Worm (Caenorhabditis elegans) whole organism, L1 larva: Measurements from ENCODE around the gene bli-5.
A peak's percentile ranks its signal among the peaks of the same experiment; 100 is the strongest.
"Not testable (repeated sequence)": the region's sequence is repeated elsewhere in the genome, so short reads cannot be mapped to it uniquely, and the experiment has no call there.

ENCODE experiments used
- C16A3.4 ChIP-seq: fragments of 150-350 bp; optimal IDR thresholded peaks from 2 replicates; lab custom pipeline; 2014; ENCODE audit warnings: missing biosample characterization, missing genetic modification characterization
- C34B4.2 ChIP-seq: sonication (generic microtip); optimal IDR thresholded peaks from 2 replicates; lab custom pipeline; 2017; ENCODE audit warnings: mild to moderate bottlenecking, missing genetic modification characterization, missing compliant biosample characterization
- aha-1 ChIP-seq: fragments of 150-350 bp; optimal IDR thresholded peaks from 2 replicates; lab custom pipeline; 2014; ENCODE audit warnings: missing biosample characterization, missing genetic modification characterization
- ama-1 ChIP-seq: fragments of 150-350 bp; optimal IDR thresholded peaks from 2 replicates; lab custom pipeline; 2014
- blmp-1 ChIP-seq: fragments of 150-350 bp; optimal IDR thresholded peaks from 2 replicates; lab custom pipeline; 2014; ENCODE audit warnings: missing biosample characterization, missing genetic modification characterization
- ceh-63 ChIP-seq: fragments of 200-800 bp; sonication (Bioruptor generic); optimal IDR thresholded peaks from 2 replicates; lab custom pipeline; 2018; ENCODE audit warnings: mild to moderate bottlenecking, missing genetic modification characterization, missing compliant biosample characterization
- ceh-90 ChIP-seq: sonication (generic microtip); optimal IDR thresholded peaks from 2 replicates; lab custom pipeline; 2016; ENCODE audit warnings: missing genetic modification characterization, missing compliant biosample characterization
- dpl-1 ChIP-seq, 3 experiments: fragments of 150-350 bp in 2 of 3; sonication (generic microtip) in 1 of 3; optimal IDR thresholded peaks; 2 replicates each; lab custom pipeline; 2014 to 2017; ENCODE audit warnings: missing biosample characterization in 3 of 3, missing genetic modification characterization in 3 of 3, missing genetic modification reagents in 3 of 3
- dsc-1 ChIP-seq: sonication (generic microtip); optimal IDR thresholded peaks from 2 replicates; lab custom pipeline; 2016; ENCODE audit warnings: mild to moderate bottlenecking, missing genetic modification characterization, missing compliant biosample characterization
- egl-13 ChIP-seq: sonication (generic microtip); optimal IDR thresholded peaks from 2 replicates; lab custom pipeline; 2016; ENCODE audit warnings: missing genotype, missing genetic modification reagents, missing genetic modification characterization, missing compliant biosample characterization
- egl-27 ChIP-seq, 2 experiments: fragments of 150-350 bp in 1 of 2; sonication (generic microtip); optimal IDR thresholded peaks; 3 replicates each; lab custom pipeline; 2017 to 2018; ENCODE audit warnings: missing biosample characterization in 2 of 2, missing genetic modification characterization in 2 of 2, missing genetic modification reagents in 2 of 2
- elt-2 ChIP-seq: sonication (generic microtip); optimal IDR thresholded peaks from 2 replicates; lab custom pipeline; 2016; ENCODE audit warnings: missing genetic modification characterization, mild to moderate bottlenecking, inconsistent platforms, missing compliant biosample characterization, missing genetic modification reagents
- elt-3 ChIP-seq, 6 experiments: fragments of 150-350 bp in 1 of 6; sonication (generic microtip); optimal IDR thresholded peaks; 2 replicates each; lab custom pipeline; 2017 to 2018; ENCODE audit warnings: missing biosample characterization in 6 of 6, missing genetic modification characterization in 6 of 6, inconsistent platforms in 1 of 6
- ets-5 ChIP-seq: fragments of 200-800 bp; sonication (Bioruptor generic); IDR thresholded peaks from 2 replicates; pipeline ENCODE4 v1.3.6; 2022; ENCODE audit warnings: missing genetic modification characterization, missing compliant biosample characterization
- fos-1 ChIP-seq: fragments of 150-350 bp; optimal IDR thresholded peaks from 2 replicates; lab custom pipeline; 2014; ENCODE audit warnings: missing biosample characterization, missing genetic modification characterization
- hlh-4 ChIP-seq: sonication (generic microtip); optimal IDR thresholded peaks from 2 replicates; lab custom pipeline; 2016; ENCODE audit warnings: mild to moderate bottlenecking, missing genetic modification characterization, missing compliant biosample characterization
- irx-1 ChIP-seq: sonication (generic microtip); optimal IDR thresholded peaks from 2 replicates; lab custom pipeline; 2016; ENCODE audit warnings: missing genetic modification characterization, missing compliant biosample characterization
- lsy-2 ChIP-seq, 2 experiments: fragments of 150-350 bp; optimal IDR thresholded peaks; 2 replicates each; lab custom pipeline; 2014; ENCODE audit warnings: missing biosample characterization in 2 of 2, missing genetic modification characterization in 2 of 2
- mab-9 ChIP-seq: fragments of 200-800 bp; sonication (Bioruptor generic); IDR thresholded peaks from 2 replicates; pipeline ENCODE4 v1.3.6; 2022; ENCODE audit warnings: missing genetic modification reagents, missing genetic modification characterization, missing compliant biosample characterization
- mdl-1 ChIP-seq, 2 experiments: fragments of 150-350 bp; optimal IDR thresholded peaks; 2 replicates each; lab custom pipeline; 2014 to 2017; ENCODE audit warnings: missing biosample characterization in 2 of 2, missing genetic modification characterization in 2 of 2, inconsistent platforms in 1 of 2
- mep-1 ChIP-seq: fragments of 150-350 bp; optimal IDR thresholded peaks from 2 replicates; lab custom pipeline; 2014; ENCODE audit warnings: missing biosample characterization, missing genetic modification characterization
- nhr-76 ChIP-seq: sonication (generic microtip); optimal IDR thresholded peaks from 2 replicates; lab custom pipeline; 2017; ENCODE audit warnings: missing biosample characterization, missing genetic modification characterization
- nhr-77 ChIP-seq: fragments of 150-350 bp; optimal IDR thresholded peaks from 2 replicates; lab custom pipeline; 2014; ENCODE audit warnings: missing biosample characterization, missing genetic modification characterization
- pqm-1 ChIP-seq: sonication (generic microtip); optimal IDR thresholded peaks from 3 replicates; lab custom pipeline; 2017; ENCODE audit warnings: missing biosample characterization, missing genetic modification characterization
- rnt-1 ChIP-seq: sonication (generic microtip); optimal IDR thresholded peaks from 2 replicates; lab custom pipeline; 2016; ENCODE audit warnings: mild to moderate bottlenecking, missing genetic modification characterization, moderate library complexity, missing compliant biosample characterization
- skn-1 ChIP-seq: fragments of 150-350 bp; optimal IDR thresholded peaks from 2 replicates; lab custom pipeline; 2014; ENCODE audit warnings: missing biosample characterization, missing genetic modification characterization
- snpc-4 ChIP-seq: fragments of 150-350 bp; optimal IDR thresholded peaks from 2 replicates; lab custom pipeline; 2014; ENCODE audit warnings: missing biosample characterization, missing genetic modification characterization
- snu-23 ChIP-seq: sonication (generic microtip); optimal IDR thresholded peaks from 2 replicates; lab custom pipeline; 2016; ENCODE audit warnings: missing genetic modification characterization, missing compliant biosample characterization
- swsn-7 ChIP-seq: sonication (generic microtip); optimal IDR thresholded peaks from 2 replicates; lab custom pipeline; 2016; ENCODE audit warnings: missing genetic modification characterization, missing compliant biosample characterization
- tbx-2 ChIP-seq: sonication (generic microtip); optimal IDR thresholded peaks from 2 replicates; lab custom pipeline; 2016; ENCODE audit warnings: missing genetic modification characterization, missing compliant biosample characterization
- tlp-1 ChIP-seq: fragments of 150-350 bp; optimal IDR thresholded peaks from 2 replicates; lab custom pipeline; 2014; ENCODE audit warnings: missing biosample characterization, missing genetic modification characterization
- unc-130 ChIP-seq: fragments of 150-350 bp; optimal IDR thresholded peaks from 2 replicates; lab custom pipeline; 2017; ENCODE audit warnings: missing biosample characterization, missing genetic modification characterization, inconsistent platforms
- unc-62 ChIP-seq: fragments of 150-350 bp; optimal IDR thresholded peaks from 2 replicates; lab custom pipeline; 2014; ENCODE audit warnings: missing biosample characterization, missing genetic modification reagents, missing genetic modification characterization
- unc-86 ChIP-seq: sonication (generic microtip); optimal IDR thresholded peaks from 2 replicates; lab custom pipeline; 2016; ENCODE audit warnings: missing genetic modification characterization, missing compliant biosample characterization

The bli-5 gene

DNA sequence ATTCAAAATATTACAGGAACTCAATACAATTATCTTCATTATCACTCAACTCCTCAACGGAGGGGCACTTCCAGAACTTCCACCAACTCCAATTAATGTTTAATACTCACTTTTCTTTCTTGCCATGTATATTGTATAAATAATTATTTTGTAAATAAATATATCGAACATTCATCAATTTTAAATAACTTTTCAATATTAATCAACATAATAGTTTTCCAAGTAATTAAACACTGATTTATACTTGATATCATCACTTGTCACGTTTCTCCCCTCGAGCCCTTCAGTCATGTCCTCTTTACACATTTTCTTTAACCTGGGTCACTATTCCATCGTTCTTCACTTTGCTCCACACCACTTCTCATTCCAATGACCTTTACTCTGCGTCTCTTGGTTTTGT is 26.6 kb downstream of the bli-5 start, which contains the start of gene mig-18:
TSS of gene mig-18 (plus strand) at position 301 of the 400 bp plus-strand sequence.
- TF ChIP-seq ama-1 (lab: Kevin White, UChicago) (no peak), unc-62 (GFP tag; lab: Kevin White, UChicago) (no peak), irx-1 (tag; lab: Kevin White, UChicago) (no peak), fos-1 (tag; lab: Kevin White, UChicago) (no peak), swsn-7 (no peak), dpl-1 (GFP tag; optimal IDR thresholded peaks at IDR 0.05; lab: Kevin White, UChicago) (no peak), nhr-77 (tag; lab: Kevin White, UChicago) (no peak), tlp-1 (tag; lab: Kevin White, UChicago) (no peak), snpc-4 (tag; lab: Kevin White, UChicago) (no peak), mdl-1 (tag; optimal IDR thresholded peaks at IDR 0.05; lab: Kevin White, UChicago) (no peak), blmp-1 (tag; lab: Kevin White, UChicago) (no peak), ets-5 (GFP tag; lab: Robert Waterston, UW) (no peak), ceh-63 (GFP tag; lab: Kevin White, UChicago) (no peak), aha-1 (tag; lab: Kevin White, UChicago) (no peak), ceh-90 (tag; lab: Kevin White, UChicago) (no peak), rnt-1 (no peak), lsy-2 (tag; optimal IDR thresholded peaks at IDR 0.05; lab: Kevin White, UChicago) (no peak)

DNA sequence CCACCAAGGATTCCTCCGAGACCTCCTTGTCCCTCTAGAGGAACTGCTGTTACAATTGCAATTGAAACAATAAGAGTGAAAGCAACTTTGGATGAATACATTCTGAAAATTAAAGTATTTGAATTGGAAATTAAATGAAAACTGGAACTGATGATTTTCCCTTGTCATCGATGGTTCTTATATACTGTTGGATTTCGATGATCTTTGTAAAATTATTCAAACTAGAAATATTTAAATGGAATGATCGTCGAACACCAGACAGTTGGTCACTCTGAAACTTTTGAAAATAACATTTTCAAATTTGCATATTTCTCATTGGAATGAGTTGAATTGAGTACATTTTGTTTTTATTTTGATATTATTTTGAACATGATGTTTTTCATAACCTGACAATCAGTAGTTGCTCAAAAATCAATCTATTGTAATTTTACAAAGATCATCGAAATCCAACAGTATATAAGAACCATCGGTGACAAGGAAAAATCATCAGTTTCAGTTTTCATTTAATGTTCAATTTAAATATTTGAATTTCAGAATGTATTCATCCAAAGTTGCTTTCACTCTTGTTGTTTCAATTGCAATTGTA is 27.8 kb downstream of the bli-5 start, which contains the start of the genes srlf-9 and srlf-10:
TSS of gene srlf-9 (minus strand) at position 101 of the 586 bp plus-strand sequence.
TSS of gene srlf-10 (plus strand) at position 536 of the 586 bp plus-strand sequence.
- TF ChIP-seq dsc-1 (tag; lab: Kevin White, UChicago); mep-1; tlp-1 (tag; lab: Kevin White, UChicago): not testable (repeated sequence)

DNA sequence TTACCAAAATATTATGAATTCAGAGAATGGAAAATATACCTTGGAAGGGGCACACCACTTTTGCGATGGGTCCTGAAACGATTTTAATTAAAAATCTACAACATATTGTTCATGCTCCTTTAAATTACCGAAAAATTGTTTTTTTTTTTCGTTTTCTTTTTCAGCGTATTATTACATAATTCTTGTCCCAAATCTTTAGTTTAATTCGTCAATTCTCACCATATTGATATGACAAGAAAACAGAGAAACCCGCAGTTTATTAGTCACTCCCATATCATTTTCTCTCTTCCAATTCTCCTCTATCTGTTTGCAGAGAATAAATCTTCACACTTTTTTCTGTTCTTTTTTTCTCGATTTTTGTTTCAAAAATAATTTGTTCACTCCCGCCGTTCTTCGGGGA is 34.3 kb downstream of the bli-5 start, which contains the start of gene F11F1.1:
TSS of gene F11F1.1 (plus strand) at position 301 of the 400 bp plus-strand sequence.
- TF ChIP-seq C34B4.2 (no peak), elt-3 (tag; optimal IDR thresholded peaks at IDR 0.05; lab: Kevin White, UChicago) (peak in 1 of 6 experiments; percentile 34), blmp-1 (tag; lab: Kevin White, UChicago) (peak; percentile 17), mab-9 (GFP tag; lab: Robert Waterston, UW) (no peak)

DNA sequence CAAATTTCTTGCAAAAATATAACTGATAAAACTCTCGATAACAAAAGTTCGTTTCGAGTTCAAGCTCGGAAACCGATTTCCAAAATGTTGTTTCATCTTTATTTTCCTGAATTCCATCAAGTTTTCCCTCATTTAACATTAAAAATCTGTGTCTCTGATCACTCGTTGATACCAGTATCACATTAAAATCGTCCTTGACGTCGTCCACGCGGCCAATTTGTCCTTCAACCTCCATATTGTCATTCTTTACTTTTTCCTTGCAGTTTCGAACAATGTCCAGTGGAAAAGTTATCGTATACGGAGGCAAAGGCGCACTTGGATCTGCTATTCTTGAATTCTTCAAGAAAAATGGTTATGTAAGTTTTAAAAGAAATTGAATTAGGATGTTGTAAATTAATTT is 35.9 kb downstream of the bli-5 start, which contains the start of gene qdpr-1:
TSS of gene qdpr-1 (plus strand) at position 264 of the 400 bp plus-strand sequence.
- TF ChIP-seq hlh-4 (tag; lab: Kevin White, UChicago) (no peak), elt-2 (tag; lab: Kevin White, UChicago) (no peak), snu-23 (GFP tag; lab: Kevin White, UChicago) (peak; percentile 17), tbx-2 (no peak), pqm-1 (tag; lab: Kevin White, UChicago) (no peak), nhr-76 (tag; lab: Kevin White, UChicago) (no peak), lsy-2 (tag; optimal IDR thresholded peaks at IDR 0.05; lab: Kevin White, UChicago) (peak in 1 of 2 experiments; percentile 12), unc-86 (tag; lab: Kevin White, UChicago) (no peak), C16A3.4 (no peak), ceh-90 (tag; lab: Kevin White, UChicago) (no peak), egl-27 (tag; optimal IDR thresholded peaks at IDR 0.05; lab: Kevin White, UChicago) (no peak), fos-1 (tag; lab: Kevin White, UChicago) (no peak), elt-3 (tag; optimal IDR thresholded peaks at IDR 0.05; lab: Kevin White, UChicago) (peak in 4 of 6 experiments; percentile 43 to 80 (median 54)), blmp-1 (tag; lab: Kevin White, UChicago) (peak; percentile 59), unc-130 (no peak), egl-13 (no peak), skn-1 (tag; lab: Kevin White, UChicago) (no peak)
